Fruit fly (Drosophila melanogaster) S2 (cell line): ENCODE results near the gene CG34461.

Experiments used
- CG8478 ChIP-seq: fragments of >200 bp; optimal IDR thresholded peaks from 2 replicates; lab custom pipeline; 2018
- CTCF ChIP-seq, 2 experiments: fragments of >200 bp; optimal IDR thresholded peaks; 2 replicates each; lab custom pipeline; 2018

DNA sequence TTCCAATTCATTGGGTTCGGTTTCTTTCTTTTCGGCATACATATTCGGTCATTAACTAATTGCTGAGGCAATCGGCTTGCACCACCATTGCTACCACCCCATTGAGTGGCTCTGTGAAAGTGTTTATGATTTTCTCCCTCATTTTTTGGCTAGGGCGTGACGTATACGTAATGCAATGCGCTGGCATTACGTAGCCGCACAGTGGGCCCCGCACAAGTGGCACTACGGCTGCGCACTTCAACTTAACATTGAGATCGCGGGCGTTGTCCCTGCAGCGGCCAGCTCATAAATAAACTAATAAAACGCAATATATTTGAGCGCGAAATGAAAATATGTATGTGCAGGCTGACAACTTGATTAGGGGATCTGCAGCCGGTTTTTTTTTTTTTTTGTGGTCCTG is 5.8 kb downstream of the CG34461 start:
- TF ChIP-seq CTCF (optimal IDR thresholded peaks at IDR 0.05; lab: Kevin White, UChicago) = no peak
- TF ChIP-seq CG8478 (lab: Kevin White, UChicago) = no peak
